Worm (Caenorhabditis elegans) whole organism, L4 larva: ENCODE measurements around the gene tag-329.

Experiments used
- F26F4.8 ChIP-seq: fragments of 200-800 bp; sonication (Bioruptor generic); conservative IDR thresholded peaks from 2 replicates; pipeline ENCODE4 v1.3.6; 2022; ENCODE audit warnings: missing genetic modification characterization, missing compliant biosample characterization
- F49E8.2 ChIP-seq: sonication (generic microtip); optimal IDR thresholded peaks from 2 replicates; lab custom pipeline; 2016; ENCODE audit warnings: missing compliant biosample characterization, mild to moderate bottlenecking, missing genetic modification characterization, borderline replicate concordance
- T20F7.1 ChIP-seq: fragments of 200-800 bp; sonication (Bioruptor generic); optimal IDR thresholded peaks from 2 replicates; lab custom pipeline; 2018; ENCODE audit warnings: mild to moderate bottlenecking, missing genetic modification characterization, missing compliant biosample characterization
- T26A8.4 ChIP-seq: fragments of 200-800 bp; sonication (Bioruptor generic); IDR thresholded peaks from 2 replicates; pipeline ENCODE4 v1.3.6; 2022; ENCODE audit warnings: missing genetic modification characterization, missing compliant biosample characterization
- Y105C5A.15 ChIP-seq: fragments of 200-800 bp; sonication (Bioruptor generic); IDR thresholded peaks from 2 replicates; pipeline ENCODE4 v1.3.6; 2022; ENCODE audit warnings: missing genetic modification characterization, missing compliant biosample characterization
- ZK546.5 ChIP-seq, 2 experiments: sonication (generic microtip); optimal IDR thresholded peaks; 2 replicates each; lab custom pipeline; 2017; ENCODE audit warnings: missing biosample characterization in 2 of 2, missing genetic modification characterization in 2 of 2
- aha-1 ChIP-seq: fragments of 150-350 bp; peaks from one replicate; lab custom pipeline; 2014; ENCODE audit warnings: missing biosample characterization, missing genetic modification characterization
- ama-1 ChIP-seq: fragments of 150-350 bp; optimal IDR thresholded peaks from 2 replicates; lab custom pipeline; 2014; ENCODE audit warnings: inconsistent platforms, mixed read lengths
- ceh-32 ChIP-seq: sonication (generic microtip); optimal IDR thresholded peaks from 2 replicates; lab custom pipeline; 2016; ENCODE audit warnings: mild to moderate bottlenecking, missing genetic modification characterization, missing compliant biosample characterization; ENCODE audit not compliant: poor library complexity
- ceh-62 ChIP-seq: sonication (generic microtip); optimal IDR thresholded peaks from 2 replicates; lab custom pipeline; 2017; ENCODE audit warnings: missing biosample characterization, missing genetic modification characterization
- ceh-82 ChIP-seq: sonication (generic microtip); optimal IDR thresholded peaks from 2 replicates; lab custom pipeline; 2017; ENCODE audit warnings: missing biosample characterization, missing genetic modification characterization
- ces-1 ChIP-seq: fragments of 150-350 bp; sonication (generic microtip); optimal IDR thresholded peaks from 4 replicates; lab custom pipeline; 2014; ENCODE audit warnings: missing biosample characterization, missing genetic modification reagents, missing genetic modification characterization
- cey-2 ChIP-seq: sonication (generic microtip); optimal IDR thresholded peaks from 3 replicates; lab custom pipeline; 2017; ENCODE audit warnings: missing genetic modification characterization, mild to moderate bottlenecking, missing compliant biosample characterization, antibody characterized with exemption, borderline replicate concordance; ENCODE audit not compliant: insufficient read depth
- ctbp-1 ChIP-seq: fragments of 200-800 bp; sonication (Bioruptor generic); IDR thresholded peaks from 2 replicates; pipeline ENCODE4 v1.3.6; 2022; ENCODE audit warnings: missing genetic modification reagents, missing genetic modification characterization, missing compliant biosample characterization
- daf-12 ChIP-seq: fragments of 150-350 bp; optimal IDR thresholded peaks from 2 replicates; lab custom pipeline; 2014; ENCODE audit warnings: missing biosample characterization, missing genetic modification reagents, missing genetic modification characterization
- daf-19 ChIP-seq: fragments of 200-800 bp; sonication (Bioruptor generic); conservative IDR thresholded peaks from 2 replicates; pipeline ENCODE4 v1.3.6; 2022; ENCODE audit warnings: missing genetic modification characterization, missing compliant biosample characterization
- dmd-6 ChIP-seq: fragments of 200-800 bp; sonication (Bioruptor generic); IDR thresholded peaks from 2 replicates; pipeline ENCODE4 v1.3.6; 2022; ENCODE audit warnings: missing genetic modification reagents, missing genetic modification characterization, missing compliant biosample characterization
- duxl-1 ChIP-seq: sonication (generic microtip); optimal IDR thresholded peaks from 2 replicates; lab custom pipeline; 2016; ENCODE audit warnings: mild to moderate bottlenecking, missing genetic modification characterization, moderate library complexity, missing compliant biosample characterization; ENCODE audit not compliant: poor library complexity
- egl-27 ChIP-seq: sonication (generic microtip); optimal IDR thresholded peaks from 3 replicates; lab custom pipeline; 2017; ENCODE audit warnings: missing biosample characterization, missing genetic modification reagents, missing genetic modification characterization
- gei-8 ChIP-seq: fragments of 200-800 bp; sonication (Bioruptor generic); optimal IDR thresholded peaks from 2 replicates; lab custom pipeline; 2018; ENCODE audit warnings: mild to moderate bottlenecking, missing genetic modification characterization, missing compliant biosample characterization
- hlh-11 ChIP-seq: fragments of 200-800 bp; sonication (Bioruptor generic); optimal IDR thresholded peaks from 2 replicates; lab custom pipeline; 2018; ENCODE audit warnings: mild to moderate bottlenecking, missing genetic modification characterization, missing compliant biosample characterization
- hlh-30 ChIP-seq: sonication (generic microtip); optimal IDR thresholded peaks from 2 replicates; lab custom pipeline; 2017; ENCODE audit warnings: antibody characterized with exemption, mild to moderate bottlenecking, missing genetic modification characterization, missing compliant biosample characterization; ENCODE audit not compliant: insufficient read depth
- lim-7 ChIP-seq: fragments of 200-800 bp; sonication (Bioruptor generic); IDR thresholded peaks from 2 replicates; pipeline ENCODE4 v1.3.6; 2022; ENCODE audit warnings: missing genetic modification characterization, missing compliant biosample characterization
- lin-13 ChIP-seq: fragments of 150-350 bp; optimal IDR thresholded peaks from 2 replicates; lab custom pipeline; 2014; ENCODE audit warnings: missing biosample characterization, missing genetic modification reagents, missing genetic modification characterization
- lin-38 ChIP-seq: fragments of 200-800 bp; sonication (Bioruptor generic); IDR thresholded peaks from 2 replicates; pipeline ENCODE4 v1.3.6; 2022; ENCODE audit warnings: missing genetic modification reagents, missing genetic modification characterization, missing compliant biosample characterization
- madf-5 ChIP-seq, 2 experiments: fragments of 200-800 bp; sonication (Bioruptor generic); IDR thresholded peaks; 2 replicates each; pipeline ENCODE4 v1.3.6; 2022; ENCODE audit warnings: missing compliant biosample characterization in 2 of 2, missing genetic modification characterization in 2 of 2
- madf-9 ChIP-seq: fragments of 200-800 bp; sonication (Bioruptor generic); conservative IDR thresholded peaks from 2 replicates; pipeline ENCODE4 v1.3.6; 2022; ENCODE audit warnings: missing genetic modification reagents, missing genetic modification characterization, missing compliant biosample characterization
- mep-1 ChIP-seq: fragments of 150-350 bp; sonication (generic microtip); optimal IDR thresholded peaks from 3 replicates; lab custom pipeline; 2014; ENCODE audit warnings: missing biosample characterization, missing genetic modification characterization
- mes-2 ChIP-seq: sonication (generic microtip); optimal IDR thresholded peaks from 2 replicates; lab custom pipeline; 2016; ENCODE audit warnings: missing genotype, mild to moderate bottlenecking, missing genetic modification characterization, missing compliant biosample characterization; ENCODE audit not compliant: poor library complexity, severe bottlenecking
- mxl-3 ChIP-seq: fragments of 200-800 bp; sonication (Bioruptor generic); optimal IDR thresholded peaks from 2 replicates; lab custom pipeline; 2018; ENCODE audit warnings: mild to moderate bottlenecking, missing genetic modification characterization, missing compliant biosample characterization
- nhr-102 ChIP-seq: sonication (generic microtip); optimal IDR thresholded peaks from 2 replicates; lab custom pipeline; 2016; ENCODE audit warnings: mild to moderate bottlenecking, missing genetic modification characterization, moderate library complexity, missing compliant biosample characterization
- nhr-111 ChIP-seq: fragments of 200-800 bp; sonication (Bioruptor generic); optimal IDR thresholded peaks from 2 replicates; lab custom pipeline; 2018; ENCODE audit warnings: mild to moderate bottlenecking, missing genetic modification characterization, missing compliant biosample characterization
- nhr-25 ChIP-seq: sonication (generic microtip); optimal IDR thresholded peaks from 2 replicates; lab custom pipeline; 2017; ENCODE audit warnings: missing genetic modification characterization, mild to moderate bottlenecking, missing compliant biosample characterization, antibody characterized with exemption, moderate library complexity, borderline replicate concordance; ENCODE audit not compliant: insufficient read depth
- nhr-28 ChIP-seq: fragments of 150-350 bp; optimal IDR thresholded peaks from 2 replicates; lab custom pipeline; 2014; ENCODE audit warnings: missing biosample characterization, missing genetic modification characterization
- nhr-48 ChIP-seq: sonication (generic microtip); optimal IDR thresholded peaks from 2 replicates; lab custom pipeline; 2016; ENCODE audit warnings: mild to moderate bottlenecking, missing genetic modification characterization, missing compliant biosample characterization
- nhr-77 ChIP-seq: fragments of 150-350 bp; optimal IDR thresholded peaks from 2 replicates; lab custom pipeline; 2014; ENCODE audit warnings: missing biosample characterization, missing genetic modification characterization
- php-3 ChIP-seq: fragments of 200-800 bp; sonication (Bioruptor generic); IDR thresholded peaks from 2 replicates; pipeline ENCODE4 v1.3.6; 2022; ENCODE audit warnings: missing genetic modification reagents, missing genetic modification characterization, missing compliant biosample characterization
- pqm-1 ChIP-seq: sonication (generic microtip); optimal IDR thresholded peaks from 2 replicates; lab custom pipeline; 2017; ENCODE audit warnings: missing biosample characterization, missing genetic modification characterization
- saeg-2 ChIP-seq: fragments of 200-800 bp; sonication (Bioruptor generic); IDR thresholded peaks from 2 replicates; pipeline ENCODE4 v1.3.6; 2022; ENCODE audit warnings: missing genetic modification reagents, missing genetic modification characterization, missing compliant biosample characterization
- sdz-12 ChIP-seq: fragments of 200-800 bp; sonication (Bioruptor generic); optimal IDR thresholded peaks from 2 replicates; lab custom pipeline; 2018; ENCODE audit warnings: mild to moderate bottlenecking, missing genetic modification characterization, missing compliant biosample characterization
- set-16 ChIP-seq: fragments of 200-800 bp; sonication (Bioruptor generic); IDR thresholded peaks from 2 replicates; pipeline ENCODE4 v1.3.6; 2022; ENCODE audit warnings: missing genetic modification reagents, missing genetic modification characterization, missing compliant biosample characterization
- skn-1 ChIP-seq: fragments of 150-350 bp; optimal IDR thresholded peaks from 2 replicates; lab custom pipeline; 2014; ENCODE audit warnings: missing biosample characterization, missing genetic modification characterization
- snpc-4 ChIP-seq: fragments of 150-350 bp; optimal IDR thresholded peaks from 2 replicates; lab custom pipeline; 2014; ENCODE audit warnings: missing biosample characterization, missing genetic modification characterization
- tag-97 ChIP-seq: fragments of 200-800 bp; sonication (Bioruptor generic); IDR thresholded peaks from 2 replicates; pipeline ENCODE4 v1.3.6; 2022; ENCODE audit warnings: missing genetic modification characterization, missing compliant biosample characterization
- tra-1 ChIP-seq: fragments of 200-800 bp; sonication (Bioruptor generic); IDR thresholded peaks from 2 replicates; pipeline ENCODE4 v1.3.6; 2022; ENCODE audit warnings: missing genetic modification reagents, missing genetic modification characterization, missing compliant biosample characterization
- unc-62 ChIP-seq, 3 experiments: fragments of 150-350 bp in 1 of 3; sonication (generic microtip); optimal IDR thresholded peaks in 2 of 3; peaks in 1 of 3; 1 replicate in 1 of 3; 2 replicates in 2 of 3; lab custom pipeline; 2014 to 2017; ENCODE audit warnings: missing biosample characterization in 3 of 3, missing genetic modification characterization in 3 of 3, missing genetic modification reagents in 3 of 3, missing genotype in 1 of 3
- vab-7 ChIP-seq: fragments of 200-800 bp; sonication (Bioruptor generic); IDR thresholded peaks from 2 replicates; pipeline ENCODE4 v1.3.6; 2022; ENCODE audit warnings: missing genetic modification reagents, missing genetic modification characterization, missing compliant biosample characterization
- zfp-2 ChIP-seq: sonication (generic microtip); optimal IDR thresholded peaks from 2 replicates; lab custom pipeline; 2016; ENCODE audit warnings: mild to moderate bottlenecking, missing genetic modification characterization, missing compliant biosample characterization
- zfp-3 ChIP-seq: fragments of 200-800 bp; sonication (Bioruptor generic); conservative IDR thresholded peaks from 2 replicates; pipeline ENCODE4 v1.3.6; 2022; ENCODE audit warnings: missing genetic modification reagents, missing genetic modification characterization, missing compliant biosample characterization
- ztf-7 ChIP-seq: fragments of 150-350 bp; optimal IDR thresholded peaks from 2 replicates; lab custom pipeline; 2014; ENCODE audit warnings: missing biosample characterization, missing genetic modification characterization

Gene tag-329

ce11 chrV:9544176-9544632 lies 9.5 kb downstream of the tag-329 start, which contains the start of gene mdf-1 (continued):
- no peak for TF ChIP-seq ces-1
- TF ChIP-seq mes-2: peak; percentile 91
- TF ChIP-seq duxl-1 (tag; lab: Kevin White, UChicago): no peak
- no peak for TF ChIP-seq nhr-111 (GFP tag; lab: Kevin White, UChicago)
- TF ChIP-seq Y105C5A.15 (GFP tag; lab: Robert Waterston, UW): no peak
- no peak for TF ChIP-seq lim-7
- TF ChIP-seq nhr-102: no peak
- peak; percentile 60; the same call in 1 of the 2 replicates for TF ChIP-seq T26A8.4 (GFP tag; lab: Robert Waterston, UW)
- no peak for TF ChIP-seq php-3 (GFP tag; lab: Robert Waterston, UW)
- peak; percentile 87 for TF ChIP-seq aha-1 (tag; lab: Kevin White, UChicago)
- TF ChIP-seq egl-27 (tag; lab: Kevin White, UChicago): no peak
- peak; percentile 54 for TF ChIP-seq lin-13 (GFP tag; lab: Kevin White, UChicago)
- no peak for TF ChIP-seq saeg-2 (GFP tag; lab: Robert Waterston, UW)
- no peak for TF ChIP-seq daf-12 (tag; lab: Kevin White, UChicago)
- no peak for TF ChIP-seq ZK546.5 (tag; optimal IDR thresholded peaks at IDR 0.05; lab: Kevin White, UChicago)
- peak; percentile 38; the same call in 1 of the 2 replicates for TF ChIP-seq madf-9 (GFP tag; lab: Robert Waterston, UW)
- no peak for TF ChIP-seq ceh-82 (tag; lab: Kevin White, UChicago)
- no peak for TF ChIP-seq mxl-3 (GFP tag; lab: Kevin White, UChicago)
- TF ChIP-seq T20F7.1 (GFP tag; lab: Kevin White, UChicago): peak; percentile 63
- TF ChIP-seq unc-62 (GFP tag; optimal IDR thresholded peaks at IDR 0.05 in 1 of 2; lab: Kevin White, UChicago): no peak
- no peak for TF ChIP-seq unc-62 (tag; optimal IDR thresholded peaks at IDR 0.05; lab: Kevin White, UChicago)
- TF ChIP-seq ceh-32 (tag; lab: Kevin White, UChicago): no peak
- TF ChIP-seq pqm-1 (tag; lab: Kevin White, UChicago): no peak
- no peak for TF ChIP-seq tra-1 (GFP tag; lab: Robert Waterston, UW)
- TF ChIP-seq ctbp-1 (GFP tag; lab: Robert Waterston, UW): no peak
- TF ChIP-seq dmd-6 (GFP tag; lab: Robert Waterston, UW): peak; percentile 19; the same call in 1 of the 2 replicates
- TF ChIP-seq zfp-3 (GFP tag; lab: Robert Waterston, UW): no peak
- TF ChIP-seq set-16 (GFP tag; lab: Robert Waterston, UW): no peak
- TF ChIP-seq sdz-12: no peak
- peak; percentile 90 for TF ChIP-seq mep-1
- TF ChIP-seq F49E8.2 (tag; lab: Kevin White, UChicago): no peak
- TF ChIP-seq vab-7 (GFP tag; lab: Robert Waterston, UW): no peak
- peak; percentile 82 for TF ChIP-seq nhr-77 (tag; lab: Kevin White, UChicago)
- no peak for TF ChIP-seq F26F4.8 (GFP tag; lab: Robert Waterston, UW)
- TF ChIP-seq lin-38: peak; percentile 61
- TF ChIP-seq ztf-7 (tag; lab: Kevin White, UChicago): no peak
- no peak for TF ChIP-seq ceh-62 (tag; lab: Kevin White, UChicago)
- no peak for TF ChIP-seq zfp-2 (tag; lab: Kevin White, UChicago)
- TF ChIP-seq gei-8: no peak
- no peak for TF ChIP-seq snpc-4
- peak; percentile 58 for TF ChIP-seq hlh-30 (tag; lab: Kevin White, UChicago)
- peak; percentile 64 for TF ChIP-seq hlh-11 (tag; lab: Kevin White, UChicago)
- no peak for TF ChIP-seq madf-5 (GFP tag; IDR thresholded peaks at IDR 0.05; lab: Robert Waterston, UW)
- no peak for TF ChIP-seq skn-1 (tag; lab: Kevin White, UChicago)
- peak; percentile 84 for TF ChIP-seq ama-1 (lab: Kevin White, UChicago)
- no peak for TF ChIP-seq nhr-48
- TF ChIP-seq daf-19: 0 out of 2 replicates have a peak, but pooled peaks have one; percentile 15
- TF ChIP-seq nhr-28 (tag; lab: Kevin White, UChicago): peak; percentile 48
- TF ChIP-seq nhr-25 (tag; lab: Kevin White, UChicago): no peak
- TF ChIP-seq tag-97 (GFP tag; lab: Robert Waterston, UW): no peak
- TF ChIP-seq cey-2: no peak
